Fruit fly (Drosophila melanogaster) whole organism, embryonic: ENCODE measurements around the gene Tango9.

Experiments
- Atf3 ChIP-seq: fragments of 200-800 bp; sonication (Bioruptor generic); optimal IDR thresholded peaks from 3 replicates; lab custom pipeline; 2016; ENCODE audit warnings: missing biosample characterization, missing genetic modification characterization
- B-H1 ChIP-seq: fragments of 200-800 bp; sonication (Bioruptor generic); IDR thresholded peaks from 3 replicates; pipeline ENCODE4 v1.3.6; 2022; ENCODE audit warnings: missing biosample characterization, missing genetic modification characterization
- C15 ChIP-seq: fragments of 200-800 bp; sonication (Bioruptor generic); IDR thresholded peaks from 3 replicates; pipeline ENCODE4 v1.3.6; 2022; ENCODE audit warnings: missing biosample characterization, missing genetic modification characterization
- CG10209 ChIP-seq: fragments of 200-800 bp; sonication (Bioruptor generic); optimal IDR thresholded peaks from 3 replicates; lab custom pipeline; 2017; ENCODE audit warnings: missing biosample characterization, mild to moderate bottlenecking, missing genetic modification characterization, missing genetic modification reagents
- CG10959 ChIP-seq: fragments of 200-800 bp; sonication (Bioruptor generic); IDR thresholded peaks from 2 replicates; pipeline ENCODE4 v1.3.6; 2022; ENCODE audit warnings: missing biosample characterization, missing genetic modification characterization
- CG11696 ChIP-seq: fragments of 200-800 bp; sonication (Bioruptor generic); IDR thresholded peaks from 2 replicates; pipeline ENCODE4 v1.3.6; 2022; ENCODE audit warnings: missing biosample characterization, missing genetic modification characterization
- CG12299 ChIP-seq: fragments of 200-800 bp; sonication (Bioruptor generic); optimal IDR thresholded peaks from 2 replicates; lab custom pipeline; 2018; ENCODE audit warnings: missing biosample characterization, mild to moderate bottlenecking, missing genetic modification characterization
- CG13424 ChIP-seq: fragments of 200-800 bp; sonication (Bioruptor generic); optimal IDR thresholded peaks from 2 replicates; lab custom pipeline; 2019; ENCODE audit warnings: missing biosample characterization, mild to moderate bottlenecking, missing genetic modification characterization, moderate library complexity
- CG15696 ChIP-seq: fragments of 200-800 bp; sonication (Bioruptor generic); optimal IDR thresholded peaks from 2 replicates; lab custom pipeline; 2019; ENCODE audit warnings: missing biosample characterization, mild to moderate bottlenecking, missing genetic modification characterization, moderate library complexity
- CG2199 ChIP-seq: fragments of 200-800 bp; sonication (Bioruptor generic); IDR thresholded peaks from 3 replicates; pipeline ENCODE4 v1.3.6; 2022; ENCODE audit warnings: missing biosample characterization, missing genetic modification characterization
- CG3163 ChIP-seq: fragments of 200-800 bp; sonication (Bioruptor generic); optimal IDR thresholded peaks from 3 replicates; lab custom pipeline; 2016; ENCODE audit warnings: missing biosample characterization, missing genetic modification characterization
- CG33557 ChIP-seq: fragments of 200-800 bp; sonication (Bioruptor generic); optimal IDR thresholded peaks from 2 replicates; lab custom pipeline; 2019; ENCODE audit warnings: missing biosample characterization, mild to moderate bottlenecking, missing genetic modification characterization, moderate library complexity
- CG3995 ChIP-seq: fragments of 200-800 bp; sonication (Bioruptor generic); optimal IDR thresholded peaks from 3 replicates; lab custom pipeline; 2016; ENCODE audit warnings: missing biosample characterization, missing genetic modification characterization
- CG4707 ChIP-seq: fragments of 200-800 bp; sonication (Bioruptor generic); optimal IDR thresholded peaks from 2 replicates; lab custom pipeline; 2018; ENCODE audit warnings: missing biosample characterization, mild to moderate bottlenecking, missing genetic modification characterization, moderate library complexity
- CG8765 ChIP-seq: fragments of 200-800 bp; sonication (Bioruptor generic); IDR thresholded peaks from 2 replicates; pipeline ENCODE4 v1.3.6; 2022; ENCODE audit warnings: missing biosample characterization, missing genetic modification characterization
- CG8924 ChIP-seq: fragments of 200-800 bp; optimal IDR thresholded peaks from 3 replicates; lab custom pipeline; 2019; ENCODE audit warnings: missing biosample characterization, mild to moderate bottlenecking, missing genetic modification characterization, moderate library complexity
- D ChIP-seq, 2 experiments: fragments of 200-800 bp in 1 of 2; fragments of >200 bp in 1 of 2; sonication (Bioruptor generic) in 1 of 2; optimal IDR thresholded peaks; 2 replicates in 1 of 2; 3 replicates in 1 of 2; lab custom pipeline; 2017; ENCODE audit warnings: mild to moderate bottlenecking in 1 of 2, missing biosample characterization in 1 of 2, missing genetic modification characterization in 1 of 2, missing genetic modification reagents in 1 of 2
- Dip2 ChIP-seq: fragments of 200-800 bp; sonication (Bioruptor generic); IDR thresholded peaks from 2 replicates; pipeline ENCODE4 v1.3.6; 2022; ENCODE audit warnings: missing biosample characterization, missing genetic modification characterization
- Elba2 ChIP-seq: fragments of 200-800 bp; sonication (Bioruptor generic); optimal IDR thresholded peaks from 3 replicates; lab custom pipeline; 2016; ENCODE audit warnings: missing biosample characterization, missing genetic modification characterization
- Fer2 ChIP-seq: fragments of 200-800 bp; sonication (Bioruptor generic); optimal IDR thresholded peaks from 2 replicates; lab custom pipeline; 2018; ENCODE audit warnings: missing biosample characterization, mild to moderate bottlenecking, missing genetic modification characterization, moderate library complexity
- Lpt ChIP-seq: fragments of >200 bp; optimal IDR thresholded peaks from 2 replicates; lab custom pipeline; 2018; ENCODE audit warnings: missing biosample characterization, missing genetic modification characterization
- MBD-R2 ChIP-seq: fragments of 200-800 bp; sonication (Bioruptor generic); IDR thresholded peaks from 2 replicates; pipeline ENCODE4 v1.3.6; 2022; ENCODE audit warnings: missing biosample characterization, missing genetic modification characterization
- Med ChIP-seq: fragments of 200-800 bp; sonication (Bioruptor generic); peaks from one replicate; lab custom pipeline; 2016; ENCODE audit warnings: missing biosample characterization, missing genetic modification characterization, mild to moderate bottlenecking, inconsistent platforms, moderate library complexity
- Myb ChIP-seq: fragments of 200-800 bp; sonication (Bioruptor generic); optimal IDR thresholded peaks from 2 replicates; lab custom pipeline; 2016; ENCODE audit warnings: missing biosample characterization, missing genetic modification characterization
- Opbp ChIP-seq: fragments of 200-800 bp; sonication (Bioruptor generic); IDR thresholded peaks from 3 replicates; pipeline ENCODE4 v1.3.6; 2022; ENCODE audit warnings: missing biosample characterization, missing genetic modification characterization; ENCODE audit not compliant: partially characterized antibody
- Sry-β ChIP-seq: fragments of 200-800 bp; sonication (Bioruptor generic); optimal IDR thresholded peaks from 2 replicates; lab custom pipeline; 2018; ENCODE audit warnings: missing biosample characterization, mild to moderate bottlenecking, missing genetic modification characterization, moderate library complexity
- Usf ChIP-seq: fragments of 200-800 bp; sonication (Bioruptor generic); optimal IDR thresholded peaks from 2 replicates; lab custom pipeline; 2017; ENCODE audit warnings: missing genotype, missing biosample characterization, missing genetic modification characterization
- ab ChIP-seq: fragments of 200-800 bp; sonication (Bioruptor generic); optimal IDR thresholded peaks from 2 replicates; lab custom pipeline; 2016; ENCODE audit warnings: missing biosample characterization, missing genetic modification characterization
- cg ChIP-seq: fragments of 200-800 bp; sonication (Bioruptor generic); optimal IDR thresholded peaks from 3 replicates; lab custom pipeline; 2019; ENCODE audit warnings: missing biosample characterization, mild to moderate bottlenecking, missing genetic modification characterization, moderate library complexity
- cwo ChIP-seq: fragments of 200-800 bp; sonication (Bioruptor generic); optimal IDR thresholded peaks from 3 replicates; lab custom pipeline; 2017; ENCODE audit warnings: missing biosample characterization, missing genetic modification characterization, mild to moderate bottlenecking, moderate library complexity, missing genetic modification reagents
- disco-r ChIP-seq: fragments of 200-800 bp; sonication (Bioruptor generic); optimal IDR thresholded peaks from 2 replicates; lab custom pipeline; 2016; ENCODE audit warnings: missing biosample characterization, missing genetic modification characterization
- dysf ChIP-seq: fragments of 200-800 bp; sonication (Bioruptor generic); IDR thresholded peaks from 3 replicates; pipeline ENCODE4 v1.3.6; 2022; ENCODE audit warnings: missing biosample characterization, missing genetic modification characterization
- fd64A ChIP-seq: fragments of 200-800 bp; sonication (Bioruptor generic); optimal IDR thresholded peaks from 3 replicates; lab custom pipeline; 2018; ENCODE audit warnings: missing biosample characterization, mild to moderate bottlenecking, missing genetic modification characterization
- fu2 ChIP-seq: fragments of 200-800 bp; sonication (Bioruptor generic); optimal IDR thresholded peaks from 2 replicates; lab custom pipeline; 2016; ENCODE audit warnings: missing biosample characterization, missing genetic modification characterization
- hb ChIP-seq: fragments of 200-800 bp; sonication (Bioruptor generic); IDR thresholded peaks from 3 replicates; pipeline ENCODE4 v1.3.6; 2022; ENCODE audit warnings: missing biosample characterization, missing genetic modification characterization; ENCODE audit not compliant: partially characterized antibody
- jigr1 ChIP-seq: fragments of 200-800 bp; sonication (Bioruptor generic); IDR thresholded peaks from 3 replicates; pipeline ENCODE4 v1.3.6; 2022; ENCODE audit warnings: missing biosample characterization, missing genetic modification characterization
- lab ChIP-seq: fragments of 200-800 bp; sonication (Bioruptor generic); optimal IDR thresholded peaks from 3 replicates; lab custom pipeline; 2017; ENCODE audit warnings: missing biosample characterization, missing genetic modification characterization, mild to moderate bottlenecking, moderate library complexity, missing genetic modification reagents
- lbe ChIP-seq: fragments of 200-800 bp; sonication (Bioruptor generic); optimal IDR thresholded peaks from 2 replicates; lab custom pipeline; 2016; ENCODE audit warnings: missing biosample characterization, mild to moderate bottlenecking, missing genetic modification characterization
- lov ChIP-seq, 2 experiments: fragments of 200-800 bp in 1 of 2; fragments of >200 bp in 1 of 2; sonication (Bioruptor generic) in 1 of 2; IDR thresholded peaks in 1 of 2; optimal IDR thresholded peaks in 1 of 2; 2 replicates in 1 of 2; 3 replicates in 1 of 2; pipeline versions ENCODE4 v1.3.6 to Lab custom; 2017 to 2022; ENCODE audit warnings: missing biosample characterization in 1 of 2, missing genetic modification characterization in 1 of 2
- nerfin-2 ChIP-seq: fragments of 200-800 bp; sonication (Bioruptor generic); IDR thresholded peaks from 2 replicates; pipeline ENCODE4 v1.3.6; 2022; ENCODE audit warnings: missing biosample characterization, missing genetic modification characterization; ENCODE audit not compliant: partially characterized antibody
- pb ChIP-seq: fragments of 200-800 bp; sonication (Bioruptor generic); optimal IDR thresholded peaks from 3 replicates; lab custom pipeline; 2016; ENCODE audit warnings: missing biosample characterization, missing genetic modification characterization
- repo ChIP-seq: fragments of 200-800 bp; sonication (Bioruptor generic); optimal IDR thresholded peaks from 2 replicates; lab custom pipeline; 2016; ENCODE audit warnings: missing biosample characterization, missing genetic modification characterization
- sima ChIP-seq: fragments of 200-800 bp; sonication (Bioruptor generic); optimal IDR thresholded peaks from 2 replicates; lab custom pipeline; 2016; ENCODE audit warnings: missing biosample characterization, missing genetic modification characterization
- tll ChIP-seq, 2 experiments: fragments of 200-800 bp in 1 of 2; fragments of >200 bp in 1 of 2; sonication (Bioruptor generic) in 1 of 2; optimal IDR thresholded peaks; 2 replicates each; lab custom pipeline; 2017 to 2019; ENCODE audit warnings: missing biosample characterization in 2 of 2, missing genetic modification characterization in 2 of 2, mild to moderate bottlenecking in 1 of 2, moderate library complexity in 1 of 2
- wdn ChIP-seq: fragments of 200-800 bp; sonication (Bioruptor generic); IDR thresholded peaks from 2 replicates; pipeline ENCODE4 v1.3.6; 2022; ENCODE audit warnings: missing biosample characterization, missing genetic modification characterization
- zen ChIP-seq: fragments of 200-800 bp; sonication (Bioruptor generic); optimal IDR thresholded peaks from 3 replicates; lab custom pipeline; 2018; ENCODE audit warnings: missing biosample characterization, mild to moderate bottlenecking, missing genetic modification characterization, moderate library complexity
- zf30C ChIP-seq: fragments of 200-800 bp; sonication (Bioruptor generic); optimal IDR thresholded peaks from 3 replicates; lab custom pipeline; 2018; ENCODE audit warnings: missing biosample characterization, mild to moderate bottlenecking, missing genetic modification characterization
- zfh1 ChIP-seq: fragments of 200-800 bp; sonication (Bioruptor generic); IDR thresholded peaks from 3 replicates; pipeline ENCODE4 v1.3.6; 2022; ENCODE audit warnings: missing biosample characterization, missing genetic modification characterization

Tango9 gene

dm6 chr3R:11998130-11998529 is 23.4 kb upstream of the Tango9 start:
- TF ChIP-seq tll (GFP tag; optimal IDR thresholded peaks at IDR 0.05; lab: Kevin White, UChicago) = peak in 1 of 2 experiments; percentile 68
- peak; percentile 8 for TF ChIP-seq D (optimal IDR thresholded peaks at IDR 0.05; lab: Kevin White, UChicago)
- no peak for TF ChIP-seq D (GFP tag; optimal IDR thresholded peaks at IDR 0.05; lab: Kevin White, UChicago)
- TF ChIP-seq B-H1 (GFP tag; lab: Robert Waterston, UW) = no peak
- no peak for TF ChIP-seq lab
- TF ChIP-seq cg (GFP tag; lab: Kevin White, UChicago) = no peak
- TF ChIP-seq Sry-β (GFP tag; lab: Kevin White, UChicago) = no peak
- no peak for TF ChIP-seq CG8765
- TF ChIP-seq Usf (GFP tag; lab: Kevin White, UChicago) = no peak
- no peak for TF ChIP-seq fu2 (GFP tag; lab: Kevin White, UChicago)
- peak; percentile 74 for TF ChIP-seq zen
- TF ChIP-seq Dip2 (GFP tag; lab: Robert Waterston, UW) = no peak
- no peak for TF ChIP-seq Opbp (GFP tag; lab: Robert Waterston, UW)
- TF ChIP-seq CG33557 (GFP tag; lab: Kevin White, UChicago) = no peak
- peak; percentile 56 for TF ChIP-seq Med (GFP tag; lab: Kevin White, UChicago)
- TF ChIP-seq CG3163 (GFP tag; lab: Kevin White, UChicago) = no peak

- TF ChIP-seq CG3995 (GFP tag; lab: Kevin White, UChicago) = peak; percentile 1
- TF ChIP-seq hb (GFP tag; lab: Robert Waterston, UW) = no peak
- TF ChIP-seq zf30C (GFP tag; lab: Kevin White, UChicago) = peak; percentile 14
- no peak for TF ChIP-seq jigr1 (GFP tag; lab: Robert Waterston, UW)
- no peak for TF ChIP-seq zfh1
- TF ChIP-seq CG10959 (GFP tag; lab: Robert Waterston, UW) = no peak
- TF ChIP-seq CG13424 (tag; lab: Kevin White, UChicago) = no peak
- no peak for TF ChIP-seq Lpt (GFP tag; lab: Kevin White, UChicago)
- peak; percentile 5 for TF ChIP-seq pb (GFP tag; lab: Kevin White, UChicago)
- no peak for TF ChIP-seq CG8924 (tag; lab: Kevin White, UChicago)
- TF ChIP-seq CG2199 = peak; percentile 10; the same call in 1 of the 3 replicates
- TF ChIP-seq repo (GFP tag; lab: Kevin White, UChicago) = no peak
- no peak for TF ChIP-seq lov (optimal IDR thresholded peaks at IDR 0.05; lab: Kevin White, UChicago)
- no peak; the same call in 2 of the 3 replicates for TF ChIP-seq lov (GFP tag; IDR thresholded peaks at IDR 0.05; lab: Robert Waterston, UW)
- TF ChIP-seq nerfin-2 (GFP tag; lab: Robert Waterston, UW) = no peak
- no peak for TF ChIP-seq CG10209 (GFP tag; lab: Kevin White, UChicago)
- TF ChIP-seq CG12299 (tag; lab: Kevin White, UChicago) = no peak
- TF ChIP-seq cwo (GFP tag; lab: Kevin White, UChicago) = no peak
- TF ChIP-seq CG11696 (GFP tag; lab: Robert Waterston, UW) = no peak
- TF ChIP-seq wdn (GFP tag; lab: Robert Waterston, UW) = no peak
- no peak for TF ChIP-seq MBD-R2 (GFP tag; lab: Robert Waterston, UW)
- no peak for TF ChIP-seq Elba2 (GFP tag; lab: Kevin White, UChicago)
- no peak for TF ChIP-seq sima (GFP tag; lab: Kevin White, UChicago)
- no peak for TF ChIP-seq Fer2
- no peak for TF ChIP-seq C15 (GFP tag; lab: Robert Waterston, UW)
- TF ChIP-seq ab (GFP tag; lab: Kevin White, UChicago) = no peak
- peak; percentile 44 for TF ChIP-seq fd64A (GFP tag; lab: Kevin White, UChicago)
- TF ChIP-seq disco-r (GFP tag; lab: Kevin White, UChicago) = no peak
- TF ChIP-seq Atf3 = no peak
- TF ChIP-seq CG4707 (GFP tag; lab: Kevin White, UChicago) = peak; percentile 6
- TF ChIP-seq dysf (GFP tag; lab: Robert Waterston, UW) = no peak
- TF ChIP-seq CG15696 (tag; lab: Kevin White, UChicago) = no peak
- no peak for TF ChIP-seq lbe (GFP tag; lab: Kevin White, UChicago)
- no peak for TF ChIP-seq Myb
Measured at dm6 chr3R:11992934-11993670, 18.4 kb upstream of the Tango9 start, which contains the start of gene mfas. TSS of gene mfas (minus strand) at chr3R:11993315.
